Fruit fly (Drosophila melanogaster): ENCODE results near the gene Manf.

Gene Manf

dm6 chr3R:16331809-16332343 lies 17.3 kb upstream of the Manf start (continued):
- TF ChIP-seq Lim3 (GFP tag; IDR thresholded peaks at IDR 0.05): no peak
- peak; percentile 72 for TF ChIP-seq mirr (GFP tag; optimal IDR thresholded peaks at IDR 0.05)
- TF ChIP-seq Sry-δ (GFP tag; optimal IDR thresholded peaks at IDR 0.05): no peak
- TF ChIP-seq CG10565 (GFP tag; optimal IDR thresholded peaks at IDR 0.05): no peak
- peak; percentile 43 for TF ChIP-seq CG10366 (GFP tag; IDR thresholded peaks at IDR 0.05)
- peak; percentile 31 for TF ChIP-seq Six4 (GFP tag; optimal IDR thresholded peaks at IDR 0.05)

dm6 chr3R:16334329-16334728 lies 14.9 kb upstream of the Manf start:
- TF ChIP-seq chinmo (GFP tag; IDR thresholded peaks at IDR 0.05; ENCODE audit: partially characterized antibody) (0 out of 4 replicates have a peak, but pooled peaks have one; percentile 7), nom (GFP tag; optimal IDR thresholded peaks at IDR 0.05) (peak; percentile 80), btn (GFP tag; optimal IDR thresholded peaks at IDR 0.05) (no peak), bsh (GFP tag; optimal IDR thresholded peaks at IDR 0.05) (peak in 1 of 2 experiments; percentile 1), CG10267 (tag; optimal IDR thresholded peaks at IDR 0.05) (no peak), Ets65A (GFP tag) (peak; percentile 32)

- TF ChIP-seq gce (GFP tag; IDR thresholded peaks at IDR 0.05): no peak
- TF ChIP-seq Med (GFP tag): peak; percentile 45
- TF ChIP-seq CG16813 (GFP tag; IDR thresholded peaks at IDR 0.05; ENCODE audit: partially characterized antibody): no peak
- TF ChIP-seq CG34376 (GFP tag; optimal IDR thresholded peaks at IDR 0.05): no peak
- TF ChIP-seq CG1024 (GFP tag; IDR thresholded peaks at IDR 0.05): no peak
- no peak for TF ChIP-seq ind (GFP tag; optimal IDR thresholded peaks at IDR 0.05)
- no peak for TF ChIP-seq gcm2 (GFP tag; optimal IDR thresholded peaks at IDR 0.05)
- TF ChIP-seq CG8359 (GFP tag; optimal IDR thresholded peaks at IDR 0.05; ENCODE audit: borderline replicate concordance): peak; percentile 94
- TF ChIP-seq oc (tag; optimal IDR thresholded peaks at IDR 0.05): peak; percentile 81
- peak; percentile 20; the same call in 1 of the 3 replicates for TF ChIP-seq Dbx (GFP tag; IDR thresholded peaks at IDR 0.05)
Measured at dm6 chr3R:16334797-16335196, 14.4 kb upstream of the Manf start.

dm6 chr3R:16335438-16336073 lies 13.6 kb upstream of the Manf start:
- TF ChIP-seq CG16863 (GFP tag; optimal IDR thresholded peaks at IDR 0.05): no peak
- no peak for TF ChIP-seq ara (GFP tag; IDR thresholded peaks at IDR 0.05)
- 0 out of 2 replicates have a peak, but pooled peaks have one; percentile 7 for TF ChIP-seq CG4404 (GFP tag; IDR thresholded peaks at IDR 0.05)
- no peak for TF ChIP-seq D19B (GFP tag; optimal IDR thresholded peaks at IDR 0.05)
- TF ChIP-seq vvl (GFP tag; IDR thresholded peaks at IDR 0.05): 0 out of 2 replicates have a peak, but pooled peaks have one; percentile 23
- peak; percentile 96 for TF ChIP-seq CG8359 (GFP tag; optimal IDR thresholded peaks at IDR 0.05; ENCODE audit: borderline replicate concordance)
- TF ChIP-seq CG8281 (tag; optimal IDR thresholded peaks at IDR 0.05): peak; percentile 74
- no peak for TF ChIP-seq CG6254 (GFP tag; optimal IDR thresholded peaks at IDR 0.05)
- TF ChIP-seq jumu (GFP tag; optimal IDR thresholded peaks at IDR 0.05): no peak
- TF ChIP-seq CG11456 (GFP tag; IDR thresholded peaks at IDR 0.05): no peak
- no peak for TF ChIP-seq Atf-2 (GFP tag; optimal IDR thresholded peaks at IDR 0.05)
- no peak for TF ChIP-seq Bteb2 (GFP tag; optimal IDR thresholded peaks at IDR 0.05)
- TF ChIP-seq z (GFP tag; IDR thresholded peaks at IDR 0.05): no peak
- TF ChIP-seq chinmo (GFP tag; IDR thresholded peaks at IDR 0.05; ENCODE audit: partially characterized antibody): 0 out of 4 replicates have a peak, but pooled peaks have one; percentile 20
- no peak for TF ChIP-seq hkb (optimal IDR thresholded peaks at IDR 0.05)
- TF ChIP-seq hkb (GFP tag; IDR thresholded peaks at IDR 0.05): no peak
- TF ChIP-seq CG12769 (tag; optimal IDR thresholded peaks at IDR 0.05): no peak
- TF ChIP-seq Deaf1 (tag; optimal IDR thresholded peaks at IDR 0.05): peak; percentile 38
- no peak for TF ChIP-seq Fer2 (tag; optimal IDR thresholded peaks at IDR 0.05)
- TF ChIP-seq pan (optimal IDR thresholded peaks at IDR 0.05): no peak
- TF ChIP-seq pan (GFP tag; optimal IDR thresholded peaks at IDR 0.05 in 1 of 2, IDR thresholded peaks at IDR 0.05 in 1 of 2): no peak
- TF ChIP-seq CG31388 (GFP tag; optimal IDR thresholded peaks at IDR 0.05): no peak
- no peak for TF ChIP-seq Antp (GFP tag; optimal IDR thresholded peaks at IDR 0.05)
- peak; percentile 82 for TF ChIP-seq lab (GFP tag; optimal IDR thresholded peaks at IDR 0.05)
- TF ChIP-seq tx (GFP tag; optimal IDR thresholded peaks at IDR 0.05): no peak
- TF ChIP-seq lilli (GFP tag; optimal IDR thresholded peaks at IDR 0.05): no peak
